Worm (Caenorhabditis elegans) whole organism, young adult: ENCODE measurements around the gene viro-2.

Experiments
- B0019.2 ChIP-seq: fragments of 200-800 bp; sonication (Bioruptor generic); conservative IDR thresholded peaks from 2 replicates; pipeline ENCODE4 v1.3.6; 2022; ENCODE audit warnings: missing genetic modification reagents, missing genetic modification characterization, missing compliant biosample characterization
- B0261.1 ChIP-seq: sonication (generic microtip); optimal IDR thresholded peaks from 2 replicates; lab custom pipeline; 2016; ENCODE audit warnings: mild to moderate bottlenecking, missing genetic modification characterization, moderate library complexity, missing compliant biosample characterization
- B0336.3 ChIP-seq: fragments of 200-800 bp; sonication (Bioruptor generic); IDR thresholded peaks from 2 replicates; pipeline ENCODE4 v1.3.6; 2022; ENCODE audit warnings: missing genetic modification characterization, missing compliant biosample characterization
- C06A6.2 ChIP-seq: fragments of 200-800 bp; sonication (Bioruptor generic); conservative IDR thresholded peaks from 2 replicates; pipeline ENCODE4 v1.3.6; 2022; ENCODE audit warnings: missing genetic modification characterization, missing compliant biosample characterization
- F22D6.2 ChIP-seq: sonication (generic microtip); optimal IDR thresholded peaks from 2 replicates; lab custom pipeline; 2016; ENCODE audit warnings: mild to moderate bottlenecking, missing genetic modification characterization, missing compliant biosample characterization
- F39B2.1 ChIP-seq: fragments of 200-800 bp; sonication (Bioruptor generic); IDR thresholded peaks from 2 replicates; pipeline ENCODE4 v1.3.6; 2022; ENCODE audit warnings: missing genetic modification reagents, missing genetic modification characterization, missing compliant biosample characterization
- F57C9.4 ChIP-seq: sonication (generic microtip); optimal IDR thresholded peaks from 2 replicates; lab custom pipeline; 2017; ENCODE audit warnings: mild to moderate bottlenecking, missing genetic modification characterization, missing compliant biosample characterization
- K11D2.4 ChIP-seq: fragments of 200-800 bp; sonication (Bioruptor generic); IDR thresholded peaks from 2 replicates; pipeline ENCODE4 v1.3.6; 2022; ENCODE audit warnings: missing genetic modification reagents, missing genetic modification characterization, missing compliant biosample characterization
- K12H6.12 ChIP-seq: fragments of 200-800 bp; sonication (Bioruptor generic); optimal IDR thresholded peaks from 2 replicates; lab custom pipeline; 2018; ENCODE audit warnings: mild to moderate bottlenecking, missing genetic modification characterization, missing compliant biosample characterization
- T07F8.4 ChIP-seq: sonication (generic microtip); optimal IDR thresholded peaks from 2 replicates; lab custom pipeline; 2016; ENCODE audit warnings: mild to moderate bottlenecking, missing genetic modification characterization, moderate library complexity, missing compliant biosample characterization
- T26A5.8 ChIP-seq: sonication (generic microtip); optimal IDR thresholded peaks from 2 replicates; lab custom pipeline; 2016; ENCODE audit warnings: missing genetic modification characterization, missing compliant biosample characterization
- Y56A3A.18 ChIP-seq: fragments of 200-800 bp; sonication (Bioruptor generic); IDR thresholded peaks from 2 replicates; pipeline ENCODE4 v1.3.6; 2022; ENCODE audit warnings: missing genetic modification reagents, missing genetic modification characterization, missing compliant biosample characterization
- Y79H2A.3 ChIP-seq: fragments of 200-800 bp; sonication (Bioruptor generic); conservative IDR thresholded peaks from 2 replicates; pipeline ENCODE4 v1.3.6; 2022; ENCODE audit warnings: missing genetic modification reagents, missing genetic modification characterization, missing compliant biosample characterization
- ZK185.1 ChIP-seq: sonication (generic microtip); optimal IDR thresholded peaks from 2 replicates; lab custom pipeline; 2016; ENCODE audit warnings: mild to moderate bottlenecking, missing genetic modification characterization, missing compliant biosample characterization; ENCODE audit not compliant: poor library complexity, severe bottlenecking
- ama-1 ChIP-seq, 3 experiments: fragments of 150-350 bp in 1 of 3; sonication (generic microtip) in 2 of 3; optimal IDR thresholded peaks; 2 replicates each; lab custom pipeline; 2014 to 2018; ENCODE audit warnings: missing biosample characterization in 2 of 3, missing genetic modification characterization in 2 of 3, missing genetic modification reagents in 2 of 3
- atf-7 ChIP-seq: sonication (generic microtip); optimal IDR thresholded peaks from 2 replicates; lab custom pipeline; 2017; ENCODE audit warnings: mild to moderate bottlenecking, missing genetic modification characterization, missing compliant biosample characterization
- attf-5 ChIP-seq: fragments of 200-800 bp; sonication (Bioruptor generic); optimal IDR thresholded peaks from 2 replicates; lab custom pipeline; 2018; ENCODE audit warnings: mild to moderate bottlenecking, missing genetic modification characterization, missing compliant biosample characterization
- cebp-1 ChIP-seq, 2 experiments: fragments of 200-800 bp in 1 of 2; sonication (Bioruptor generic) in 1 of 2; sonication (generic microtip) in 1 of 2; IDR thresholded peaks in 1 of 2; optimal IDR thresholded peaks in 1 of 2; 2 replicates each; pipeline versions ENCODE4 v1.3.6 to Lab custom; 2017 to 2022; ENCODE audit warnings: missing compliant biosample characterization in 2 of 2, missing genetic modification characterization in 2 of 2, mild to moderate bottlenecking in 1 of 2, missing genetic modification reagents in 1 of 2, moderate library complexity in 1 of 2
- ceh-100 ChIP-seq: fragments of 200-800 bp; sonication (Bioruptor generic); IDR thresholded peaks from 2 replicates; pipeline ENCODE4 v1.3.6; 2022; ENCODE audit warnings: missing genetic modification reagents, missing genetic modification characterization, missing compliant biosample characterization
- ceh-27 ChIP-seq: fragments of 200-800 bp; sonication (Bioruptor generic); optimal IDR thresholded peaks from 2 replicates; lab custom pipeline; 2018; ENCODE audit warnings: mild to moderate bottlenecking, missing genetic modification characterization, moderate library complexity, missing compliant biosample characterization
- gei-17 ChIP-seq: fragments of 200-800 bp; sonication (Bioruptor generic); optimal IDR thresholded peaks from 2 replicates; lab custom pipeline; 2018; ENCODE audit warnings: mild to moderate bottlenecking, missing genetic modification characterization, missing compliant biosample characterization
- him-1 ChIP-seq: sonication (generic microtip); optimal IDR thresholded peaks from 2 replicates; lab custom pipeline; 2016; ENCODE audit warnings: missing genotype, missing genetic modification reagents, missing genetic modification characterization, missing compliant biosample characterization
- hmg-1.2 ChIP-seq: fragments of 200-800 bp; sonication (Bioruptor generic); IDR thresholded peaks from 2 replicates; pipeline ENCODE4 v1.3.6; 2022; ENCODE audit warnings: missing genetic modification reagents, missing genetic modification characterization, missing compliant biosample characterization
- let-607 ChIP-seq, 2 experiments: fragments of 200-800 bp in 1 of 2; sonication (Bioruptor generic) in 1 of 2; sonication (generic microtip) in 1 of 2; optimal IDR thresholded peaks; 2 replicates each; lab custom pipeline; 2016 to 2018; ENCODE audit warnings: mild to moderate bottlenecking in 2 of 2, missing compliant biosample characterization in 2 of 2, missing genetic modification characterization in 2 of 2, moderate library complexity in 2 of 2, missing genotype in 1 of 2
- lin-26 ChIP-seq: fragments of 200-800 bp; sonication (Bioruptor generic); IDR thresholded peaks from 2 replicates; pipeline ENCODE4 v1.3.6; 2022; ENCODE audit warnings: missing genetic modification reagents, missing genetic modification characterization, missing compliant biosample characterization
- lin-54 ChIP-seq: fragments of 200-800 bp; sonication (Bioruptor generic); optimal IDR thresholded peaks from 2 replicates; lab custom pipeline; 2018; ENCODE audit warnings: mild to moderate bottlenecking, missing genetic modification characterization, missing compliant biosample characterization
- mcd-1 ChIP-seq: fragments of 200-800 bp; sonication (Bioruptor generic); IDR thresholded peaks from 2 replicates; pipeline ENCODE4 v1.3.6; 2022; ENCODE audit warnings: missing genetic modification reagents, missing genetic modification characterization, missing compliant biosample characterization
- mes-4 ChIP-seq: sonication (generic microtip); optimal IDR thresholded peaks from 2 replicates; lab custom pipeline; 2016; ENCODE audit warnings: missing genotype, missing genetic modification characterization, missing compliant biosample characterization
- nfyb-1 ChIP-seq: fragments of 200-800 bp; sonication (Bioruptor generic); IDR thresholded peaks from 2 replicates; pipeline ENCODE4 v1.3.6; 2022; ENCODE audit warnings: missing genetic modification reagents, missing genetic modification characterization, missing compliant biosample characterization
- nhr-179 ChIP-seq: sonication (generic microtip); optimal IDR thresholded peaks from 2 replicates; lab custom pipeline; 2016; ENCODE audit warnings: mild to moderate bottlenecking, missing genetic modification characterization, missing compliant biosample characterization
- nhr-80 ChIP-seq: sonication (generic microtip); optimal IDR thresholded peaks from 2 replicates; lab custom pipeline; 2016; ENCODE audit warnings: missing genetic modification characterization, missing compliant biosample characterization
- rpc-1 ChIP-seq, 2 experiments: fragments of 150-350 bp in 1 of 2; sonication (generic microtip) in 1 of 2; optimal IDR thresholded peaks; 2 replicates each; lab custom pipeline; 2014 to 2018; ENCODE audit warnings: missing biosample characterization in 1 of 2, missing genetic modification characterization in 1 of 2, missing genetic modification reagents in 1 of 2, missing genotype in 1 of 2
- sea-2 ChIP-seq: fragments of 200-800 bp; sonication (Bioruptor generic); IDR thresholded peaks from 2 replicates; pipeline ENCODE4 v1.3.6; 2022; ENCODE audit warnings: missing genetic modification characterization, missing compliant biosample characterization
- snpc-1.1 ChIP-seq: sonication (generic microtip); optimal IDR thresholded peaks from 2 replicates; lab custom pipeline; 2017; ENCODE audit warnings: missing genetic modification characterization, mild to moderate bottlenecking, missing compliant biosample characterization, antibody characterized with exemption, moderate library complexity, missing genotype, missing genetic modification reagents; ENCODE audit not compliant: insufficient read depth
- snpc-3.4 ChIP-seq: sonication (generic microtip); optimal IDR thresholded peaks from 2 replicates; lab custom pipeline; 2017; ENCODE audit warnings: missing genetic modification characterization, mild to moderate bottlenecking, missing compliant biosample characterization, antibody characterized with exemption, moderate library complexity, missing genotype, missing genetic modification reagents
- tbx-9 ChIP-seq: sonication (generic microtip); optimal IDR thresholded peaks from 2 replicates; lab custom pipeline; 2016; ENCODE audit warnings: borderline replicate concordance, missing genetic modification characterization, inconsistent platforms, missing compliant biosample characterization
- ztf-22 ChIP-seq: fragments of 200-800 bp; sonication (Bioruptor generic); optimal IDR thresholded peaks from 2 replicates; lab custom pipeline; 2018; ENCODE audit warnings: mild to moderate bottlenecking, missing genetic modification characterization, moderate library complexity, missing compliant biosample characterization
- ztf-25 ChIP-seq: fragments of 200-800 bp; sonication (Bioruptor generic); IDR thresholded peaks from 2 replicates; pipeline ENCODE4 v1.3.6; 2022; ENCODE audit warnings: missing genetic modification reagents, missing genetic modification characterization, missing compliant biosample characterization

Gene viro-2

ce11 chrIII:7107965-7108364, 20.7 kb upstream of the viro-2 start, which contains the start of gene odd-1:
Gene odd-1, plus strand, starts transcription at chrIII:7108313.
- no peak for TF ChIP-seq atf-7 (tag; lab: Kevin White, UChicago)
- TF ChIP-seq nhr-80 (tag; lab: Kevin White, UChicago), result peak; percentile 39
- TF ChIP-seq, all 124 proteins: peak for 1

ce11 chrIII:7111793-7112192, 16.9 kb upstream of the viro-2 start, which contains the start of gene B0280.7:
Gene B0280.7, minus strand, starts transcription at chrIII:7111893.
- no peak for TF ChIP-seq B0261.1 (tag; lab: Kevin White, UChicago)
- TF ChIP-seq attf-5 (GFP tag; lab: Kevin White, UChicago), result no peak
- 0 out of 2 replicates have a peak, but pooled peaks have one; percentile 18 for TF ChIP-seq lin-26 (GFP tag; lab: Robert Waterston, UW)
- TF ChIP-seq F22D6.2 (tag; lab: Kevin White, UChicago), result no peak
- no peak for TF ChIP-seq mes-4 (tag; lab: Kevin White, UChicago)
- TF ChIP-seq, all 124 proteins: peak for 1

- TF ChIP-seq B0019.2 (GFP tag; lab: Robert Waterston, UW) (no peak), K11D2.4 (GFP tag; lab: Robert Waterston, UW) (no peak), Y56A3A.18 (GFP tag; lab: Robert Waterston, UW) (no peak), ama-1 (optimal IDR thresholded peaks at IDR 0.05; lab: Kevin White, UChicago) (no peak), ama-1 (GFP tag; optimal IDR thresholded peaks at IDR 0.05; lab: Kevin White, UChicago) (no peak), him-1 (tag; lab: Kevin White, UChicago) (no peak), ztf-22 (GFP tag; lab: Kevin White, UChicago) (no peak), K12H6.12 (tag; lab: Kevin White, UChicago) (no peak), snpc-1.1 (tag; lab: Kevin White, UChicago) (no peak), lin-26 (GFP tag; lab: Robert Waterston, UW) (no peak), gei-17 (GFP tag; lab: Kevin White, UChicago) (no peak), let-607 (tag; optimal IDR thresholded peaks at IDR 0.05; lab: Kevin White, UChicago) (no peak), F57C9.4 (tag; lab: Kevin White, UChicago) (no peak)
Observed at ce11 chrIII:7112285-7112684, 16.4 kb upstream of the viro-2 start.

- TF ChIP-seq C06A6.2 (GFP tag; lab: Robert Waterston, UW), result no peak
- no peak for TF ChIP-seq B0336.3
- TF ChIP-seq T26A5.8 (tag; lab: Kevin White, UChicago), result no peak
- TF ChIP-seq rpc-1 (optimal IDR thresholded peaks at IDR 0.05; lab: Kevin White, UChicago), result no peak
- TF ChIP-seq rpc-1 (tag; optimal IDR thresholded peaks at IDR 0.05; lab: Kevin White, UChicago), result no peak
- TF ChIP-seq T07F8.4 (tag; lab: Kevin White, UChicago), result no peak
- no peak for TF ChIP-seq Y79H2A.3 (GFP tag; lab: Robert Waterston, UW)
- TF ChIP-seq nfyb-1 (GFP tag; lab: Robert Waterston, UW), result no peak
Observed at ce11 chrIII:7114952-7115488, 13.7 kb upstream of the viro-2 start, which contains the start of gene nhr-10. Gene nhr-10, minus strand, starts transcription at chrIII:7115438.

ce11 chrIII:7116615-7117252, 12.0 kb upstream of the viro-2 start:
- no peak for TF ChIP-seq F39B2.1 (GFP tag; lab: Robert Waterston, UW)
- TF ChIP-seq tbx-9 (tag; lab: Kevin White, UChicago), result no peak
- TF ChIP-seq lin-54 (GFP tag; lab: Kevin White, UChicago), result peak; percentile 35
- peak; percentile 79 for TF ChIP-seq hmg-1.2 (GFP tag; lab: Robert Waterston, UW)
- TF ChIP-seq sea-2 (GFP tag; lab: Robert Waterston, UW), result no peak
- no peak for TF ChIP-seq ceh-100 (GFP tag; lab: Robert Waterston, UW)
- no peak for TF ChIP-seq cebp-1 (GFP tag; IDR thresholded peaks at IDR 0.05; lab: Robert Waterston, UW)
- peak; percentile 72 for TF ChIP-seq cebp-1 (tag; optimal IDR thresholded peaks at IDR 0.05; lab: Kevin White, UChicago)
- TF ChIP-seq ceh-27 (GFP tag; lab: Kevin White, UChicago), result no peak
- TF ChIP-seq ZK185.1 (tag; lab: Kevin White, UChicago), result peak; percentile 21
- TF ChIP-seq let-607 (tag; optimal IDR thresholded peaks at IDR 0.05; lab: Kevin White, UChicago), result no peak
- no peak for TF ChIP-seq ztf-25 (GFP tag; lab: Robert Waterston, UW)
- no peak for TF ChIP-seq nhr-179 (tag; lab: Kevin White, UChicago)
- peak; percentile 33; the same call in 1 of the 2 replicates for TF ChIP-seq mcd-1 (GFP tag; lab: Robert Waterston, UW)
- no peak for TF ChIP-seq snpc-3.4
